Worm (Caenorhabditis elegans): Measurements from ENCODE around the gene dod-3.

DNA sequence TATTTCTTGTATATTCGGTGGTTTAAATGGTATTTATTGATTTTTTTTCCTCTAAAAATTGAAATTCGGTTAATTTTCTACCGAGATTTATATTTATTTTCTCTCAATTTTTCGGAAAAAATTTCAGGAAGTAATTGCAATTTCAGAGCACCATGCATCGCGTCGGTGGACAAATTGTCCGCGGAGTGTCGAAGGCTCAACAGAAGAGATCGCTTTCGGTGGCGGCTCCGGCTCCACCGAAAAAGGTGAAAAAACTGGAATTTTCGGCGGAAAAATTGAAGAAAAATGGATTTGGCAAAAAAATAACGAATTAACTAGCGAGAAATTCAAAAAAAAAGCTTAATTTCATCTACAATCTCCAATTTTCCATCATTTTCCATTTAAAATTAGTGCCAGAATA lies 32.1 kb downstream of the dod-3 start, which contains the start of gene nuo-5:
- TF ChIP-seq fkh-10 (GFP tag; optimal IDR thresholded peaks at IDR 0.05) (no peak), pha-4 (tag; optimal IDR thresholded peaks at IDR 0.05) (no peak), tbx-2 (tag; optimal IDR thresholded peaks at IDR 0.05) (no peak), pros-1 (tag; optimal IDR thresholded peaks at IDR 0.05) (no peak), pat-9 (tag; optimal IDR thresholded peaks at IDR 0.05) (no peak), ceh-14 (tag; optimal IDR thresholded peaks at IDR 0.05) (no peak), nfya-1 (tag; optimal IDR thresholded peaks at IDR 0.05) (no peak)
